Fruit fly (Drosophila melanogaster) whole organism, embryonic: ENCODE data around the gene CG13634.
A peak's percentile ranks its signal among the peaks of the same experiment; 100 is the strongest.

ENCODE experiments used
- Abd-B ChIP-seq: fragments of 200-800 bp; sonication (Bioruptor generic); optimal IDR thresholded peaks from 2 replicates; lab custom pipeline; 2018; ENCODE audit warnings: missing biosample characterization, mild to moderate bottlenecking, missing genetic modification characterization, moderate library complexity
- B-H2 ChIP-seq: fragments of 200-800 bp; sonication (Bioruptor generic); optimal IDR thresholded peaks from 2 replicates; lab custom pipeline; 2018; ENCODE audit warnings: missing biosample characterization, mild to moderate bottlenecking, missing genetic modification characterization
- C15 ChIP-seq: fragments of 200-800 bp; sonication (Bioruptor generic); IDR thresholded peaks from 3 replicates; pipeline ENCODE4 v1.3.6; 2022; ENCODE audit warnings: missing biosample characterization, missing genetic modification characterization
- CG10267 ChIP-seq: fragments of 200-800 bp; sonication (Bioruptor generic); optimal IDR thresholded peaks from 2 replicates; lab custom pipeline; 2018; ENCODE audit warnings: missing biosample characterization, mild to moderate bottlenecking, missing genetic modification characterization, moderate library complexity
- CG10979 ChIP-seq: fragments of 200-800 bp; sonication (Bioruptor generic); optimal IDR thresholded peaks from 2 replicates; lab custom pipeline; 2018; ENCODE audit warnings: missing biosample characterization, mild to moderate bottlenecking, missing genetic modification characterization, moderate library complexity
- CG12769 ChIP-seq: fragments of 200-800 bp; sonication (Bioruptor generic); optimal IDR thresholded peaks from 2 replicates; lab custom pipeline; 2019; ENCODE audit warnings: missing biosample characterization, mild to moderate bottlenecking, missing genetic modification characterization, moderate library complexity
- CG15514 ChIP-seq: fragments of 200-800 bp; sonication (Bioruptor generic); optimal IDR thresholded peaks from 3 replicates; lab custom pipeline; 2017; ENCODE audit warnings: missing biosample characterization, missing genetic modification characterization, mild to moderate bottlenecking, moderate library complexity, missing genetic modification reagents
- CG1602 ChIP-seq: fragments of 200-800 bp; sonication (Bioruptor generic); optimal IDR thresholded peaks from 3 replicates; lab custom pipeline; 2016; ENCODE audit warnings: missing biosample characterization, missing genetic modification characterization
- CG17568 ChIP-seq: fragments of 200-800 bp; sonication (Bioruptor generic); optimal IDR thresholded peaks from 2 replicates; lab custom pipeline; 2018; ENCODE audit warnings: missing biosample characterization, mild to moderate bottlenecking, missing genetic modification characterization, moderate library complexity
- CG2116 ChIP-seq: fragments of 200-800 bp; sonication (Bioruptor generic); optimal IDR thresholded peaks from 3 replicates; lab custom pipeline; 2018; ENCODE audit warnings: missing biosample characterization, mild to moderate bottlenecking, missing genetic modification characterization
- CG30403 ChIP-seq: fragments of 200-800 bp; sonication (Bioruptor generic); optimal IDR thresholded peaks from 3 replicates; lab custom pipeline; 2016; ENCODE audit warnings: missing biosample characterization, missing genetic modification characterization
- CG33213 ChIP-seq: fragments of 200-800 bp; sonication (Bioruptor generic); optimal IDR thresholded peaks from 3 replicates; lab custom pipeline; 2016; ENCODE audit warnings: missing biosample characterization, missing genetic modification characterization
- CG34224 ChIP-seq: fragments of 200-800 bp; sonication (Bioruptor generic); IDR thresholded peaks from 3 replicates; pipeline ENCODE4 v1.3.6; 2022; ENCODE audit warnings: missing biosample characterization, missing genetic modification characterization; ENCODE audit not compliant: partially characterized antibody
- CG3995 ChIP-seq: fragments of 200-800 bp; sonication (Bioruptor generic); optimal IDR thresholded peaks from 3 replicates; lab custom pipeline; 2016; ENCODE audit warnings: missing biosample characterization, missing genetic modification characterization
- CG42726 ChIP-seq: fragments of 200-800 bp; sonication (Bioruptor generic); IDR thresholded peaks from 2 replicates; pipeline ENCODE4 v1.3.6; 2022; ENCODE audit warnings: missing biosample characterization, missing genetic modification characterization; ENCODE audit not compliant: partially characterized antibody
- CG6654 ChIP-seq: fragments of 200-800 bp; sonication (Bioruptor generic); optimal IDR thresholded peaks from 2 replicates; lab custom pipeline; 2017; ENCODE audit warnings: missing biosample characterization, mild to moderate bottlenecking, missing genetic modification characterization
- CG9797 ChIP-seq: fragments of 200-800 bp; sonication (Bioruptor generic); optimal IDR thresholded peaks from 3 replicates; lab custom pipeline; 2018; ENCODE audit warnings: missing biosample characterization, mild to moderate bottlenecking, missing genetic modification characterization
- Dbx ChIP-seq: fragments of 200-800 bp; sonication (Bioruptor generic); IDR thresholded peaks from 3 replicates; pipeline ENCODE4 v1.3.6; 2022; ENCODE audit warnings: missing biosample characterization, missing genetic modification characterization
- Deaf1 ChIP-seq: fragments of 200-800 bp; optimal IDR thresholded peaks from 3 replicates; lab custom pipeline; 2019; ENCODE audit warnings: missing biosample characterization, mild to moderate bottlenecking, missing genetic modification characterization, moderate library complexity
- Elba2 ChIP-seq: fragments of 200-800 bp; sonication (Bioruptor generic); optimal IDR thresholded peaks from 3 replicates; lab custom pipeline; 2016; ENCODE audit warnings: missing biosample characterization, missing genetic modification characterization
- MESR4 ChIP-seq: fragments of 200-800 bp; sonication (Bioruptor generic); optimal IDR thresholded peaks from 2 replicates; lab custom pipeline; 2018; ENCODE audit warnings: missing biosample characterization, mild to moderate bottlenecking, missing genetic modification characterization, moderate library complexity
- Meics ChIP-seq: fragments of 200-800 bp; sonication (Bioruptor generic); optimal IDR thresholded peaks from 2 replicates; lab custom pipeline; 2017; ENCODE audit warnings: missing biosample characterization, mild to moderate bottlenecking, missing genetic modification characterization
- Opbp ChIP-seq: fragments of 200-800 bp; sonication (Bioruptor generic); IDR thresholded peaks from 3 replicates; pipeline ENCODE4 v1.3.6; 2022; ENCODE audit warnings: missing biosample characterization, missing genetic modification characterization; ENCODE audit not compliant: partially characterized antibody
- Scr ChIP-seq: fragments of 200-800 bp; sonication (Bioruptor generic); IDR thresholded peaks from 2 replicates; pipeline ENCODE4 v1.3.6; 2022; ENCODE audit warnings: missing biosample characterization, missing genetic modification characterization; ENCODE audit not compliant: partially characterized antibody
- Spps ChIP-seq: fragments of 200-800 bp; sonication (Bioruptor generic); optimal IDR thresholded peaks from 2 replicates; lab custom pipeline; 2018; ENCODE audit warnings: missing biosample characterization, mild to moderate bottlenecking, missing genetic modification characterization
- Sry-δ ChIP-seq: fragments of 200-800 bp; sonication (Bioruptor generic); optimal IDR thresholded peaks from 2 replicates; lab custom pipeline; 2016; ENCODE audit warnings: missing biosample characterization, missing genetic modification characterization
- Stat92E ChIP-seq, 3 experiments: fragments of >200 bp in 2 of 3; fragments of 200-800 bp in 1 of 3; sonication (Bioruptor generic) in 1 of 3; optimal IDR thresholded peaks; 2 replicates each; lab custom pipeline; 2017 to 2019; ENCODE audit warnings: missing biosample characterization in 3 of 3, missing genetic modification characterization in 3 of 3, mild to moderate bottlenecking in 1 of 3, moderate library complexity in 1 of 3
- bbx ChIP-seq: fragments of 200-800 bp; sonication (Bioruptor generic); IDR thresholded peaks from 2 replicates; pipeline ENCODE4 v1.3.6; 2022; ENCODE audit warnings: missing biosample characterization, missing genetic modification characterization; ENCODE audit not compliant: partially characterized antibody
- dpn ChIP-seq, 2 experiments: fragments of 200-800 bp; sonication (Bioruptor generic); optimal IDR thresholded peaks; 3 replicates each; lab custom pipeline; 2016; ENCODE audit warnings: missing biosample characterization in 2 of 2, missing genetic modification characterization in 2 of 2
- gce ChIP-seq: fragments of 200-800 bp; sonication (Bioruptor generic); IDR thresholded peaks from 3 replicates; pipeline ENCODE4 v1.3.6; 2022; ENCODE audit warnings: missing biosample characterization, missing genetic modification characterization
- gro ChIP-seq: fragments of 200-800 bp; sonication (Bioruptor generic); optimal IDR thresholded peaks from 2 replicates; lab custom pipeline; 2016; ENCODE audit warnings: missing biosample characterization, missing genetic modification characterization
- ind ChIP-seq: fragments of 200-800 bp; sonication (Bioruptor generic); optimal IDR thresholded peaks from 3 replicates; lab custom pipeline; 2016; ENCODE audit warnings: missing biosample characterization, missing genetic modification characterization
- inv ChIP-seq: fragments of 200-800 bp; sonication (Bioruptor generic); IDR thresholded peaks from 2 replicates; pipeline ENCODE4 v1.3.6; 2022; ENCODE audit warnings: missing biosample characterization, missing genetic modification characterization; ENCODE audit not compliant: partially characterized antibody
- jumu ChIP-seq: fragments of 200-800 bp; sonication (Bioruptor generic); optimal IDR thresholded peaks from 3 replicates; lab custom pipeline; 2016; ENCODE audit warnings: missing biosample characterization, missing genetic modification characterization
- knrl ChIP-seq: fragments of 200-800 bp; sonication (Bioruptor generic); IDR thresholded peaks from 3 replicates; pipeline ENCODE4 v1.3.6; 2022; ENCODE audit warnings: missing biosample characterization, missing genetic modification characterization; ENCODE audit not compliant: partially characterized antibody
- nmo ChIP-seq: fragments of 200-800 bp; sonication (Bioruptor generic); optimal IDR thresholded peaks from 2 replicates; lab custom pipeline; 2018; ENCODE audit warnings: missing biosample characterization, mild to moderate bottlenecking, missing genetic modification characterization, moderate library complexity
- otp ChIP-seq: fragments of 200-800 bp; sonication (Bioruptor generic); IDR thresholded peaks from 3 replicates; pipeline ENCODE4, ENCODE4 v1.3.6; 2022; ENCODE audit warnings: missing biosample characterization, missing genetic modification characterization
- peb ChIP-seq: fragments of 200-800 bp; sonication (Bioruptor generic); IDR thresholded peaks from 2 replicates; pipeline ENCODE4 v1.3.6; 2022; ENCODE audit warnings: missing biosample characterization, missing genetic modification characterization
- phol ChIP-seq: fragments of 200-800 bp; sonication (Bioruptor generic); optimal IDR thresholded peaks from 3 replicates; lab custom pipeline; 2018; ENCODE audit warnings: missing biosample characterization, mild to moderate bottlenecking, missing genetic modification characterization, moderate library complexity
- ssp ChIP-seq: fragments of 200-800 bp; sonication (Bioruptor generic); IDR thresholded peaks from 2 replicates; pipeline ENCODE4 v1.3.6; 2022; ENCODE audit warnings: missing biosample characterization, missing genetic modification characterization
- tna ChIP-seq: fragments of 200-800 bp; sonication (Bioruptor generic); IDR thresholded peaks from 2 replicates; pipeline ENCODE4 v1.3.6; 2022; ENCODE audit warnings: missing biosample characterization, missing genetic modification characterization; ENCODE audit not compliant: partially characterized antibody
- trem ChIP-seq: fragments of 200-800 bp; optimal IDR thresholded peaks from 3 replicates; lab custom pipeline; 2019; ENCODE audit warnings: missing biosample characterization, mild to moderate bottlenecking, missing genetic modification characterization, moderate library complexity
- unc-4 ChIP-seq: fragments of 200-800 bp; sonication (Bioruptor generic); IDR thresholded peaks from 2 replicates; pipeline ENCODE4 v1.3.6; 2022; ENCODE audit warnings: missing biosample characterization, missing genetic modification characterization; ENCODE audit not compliant: partially characterized antibody
- vnd ChIP-seq: fragments of 200-800 bp; sonication (Bioruptor generic); IDR thresholded peaks from 3 replicates; pipeline ENCODE4 v1.3.6; 2022; ENCODE audit warnings: missing biosample characterization, missing genetic modification characterization; ENCODE audit not compliant: partially characterized antibody

CG13634 gene

DNA sequence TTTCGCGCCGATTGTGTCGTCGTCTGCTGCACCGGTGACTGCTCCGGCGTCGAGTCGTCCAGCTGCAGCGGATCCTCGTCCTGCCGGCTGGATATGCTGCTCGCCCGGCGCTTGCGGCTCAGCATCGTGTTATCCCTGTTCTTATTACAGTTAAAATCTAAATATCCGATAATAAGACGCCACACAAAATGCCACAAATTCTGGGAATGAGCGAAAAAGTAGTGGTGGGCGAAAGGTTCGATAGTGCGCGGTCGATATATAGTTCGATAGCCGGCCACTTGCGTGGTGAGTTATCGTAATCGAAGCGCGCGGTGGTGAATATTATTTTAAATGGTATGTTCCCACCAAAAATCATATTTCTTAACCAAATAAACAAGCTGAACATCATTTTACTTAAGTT is 15.1 kb upstream of the CG13634 start, which contains the start of gene polybromo (continued):
- TF ChIP-seq dpn (GFP tag; optimal IDR thresholded peaks at IDR 0.05; lab: Kevin White, UChicago) (peak in 1 of 2 experiments; percentile 2), knrl (GFP tag; lab: Robert Waterston, UW) (peak; percentile 83), peb (GFP tag; lab: Robert Waterston, UW) (no peak), Opbp (GFP tag; lab: Robert Waterston, UW) (peak; percentile 87), Sry-δ (GFP tag; lab: Kevin White, UChicago) (peak; percentile 97), vnd (GFP tag; lab: Robert Waterston, UW) (peak; percentile 80; the same call in 2 of the 3 replicates), CG17568 (no peak), CG15514 (GFP tag; lab: Kevin White, UChicago) (peak; percentile 77), ind (no peak), Abd-B (GFP tag; lab: Kevin White, UChicago) (no peak), nmo (GFP tag; lab: Kevin White, UChicago) (peak; percentile 30), Stat92E (GFP tag; optimal IDR thresholded peaks at IDR 0.05; lab: Kevin White, UChicago) (peak in 1 of 3 experiments; percentile 70), tna (GFP tag; lab: Robert Waterston, UW) (peak; percentile 78), CG10267 (tag; lab: Kevin White, UChicago) (peak; percentile 12), jumu (GFP tag; lab: Kevin White, UChicago) (peak; percentile 30), CG3995 (GFP tag; lab: Kevin White, UChicago) (no peak), CG2116 (GFP tag; lab: Kevin White, UChicago) (peak; percentile 43), ssp (no peak), bbx (peak; percentile 92), Deaf1 (no peak), trem (tag; lab: Kevin White, UChicago) (peak; percentile 51), C15 (no peak), MESR4 (GFP tag; lab: Kevin White, UChicago) (peak; percentile 76), B-H2 (GFP tag; lab: Kevin White, UChicago) (no peak), inv (GFP tag; lab: Robert Waterston, UW) (peak; percentile 69), unc-4 (GFP tag; lab: Robert Waterston, UW) (peak; percentile 94), CG10979 (tag; lab: Kevin White, UChicago) (no peak), Spps (tag; lab: Kevin White, UChicago) (no peak), CG6654 (GFP tag; lab: Kevin White, UChicago) (no peak), CG34224 (GFP tag; lab: Robert Waterston, UW) (peak; percentile 89), Elba2 (GFP tag; lab: Kevin White, UChicago) (peak; percentile 32), phol (tag; lab: Kevin White, UChicago) (peak; percentile 11), gce (GFP tag; lab: Robert Waterston, UW) (no peak), otp (no peak), Dbx (GFP tag; lab: Robert Waterston, UW) (peak; percentile 16; the same call in 1 of the 3 replicates), CG9797 (GFP tag; lab: Kevin White, UChicago) (peak; percentile 41), CG12769 (tag; lab: Kevin White, UChicago) (no peak), gro (GFP tag; lab: Kevin White, UChicago) (peak; percentile 15), CG33213 (GFP tag; lab: Kevin White, UChicago) (peak; percentile 25), CG1602 (GFP tag; lab: Kevin White, UChicago) (no peak), CG42726 (GFP tag; lab: Robert Waterston, UW) (peak; percentile 51; the same call in 1 of the 2 replicates), Meics (no peak), Scr (GFP tag; lab: Robert Waterston, UW) (peak; percentile 90), CG30403 (peak; percentile 17)
- TF ChIP-seq, all 482 proteins: peak for 74
